Fruit fly (Drosophila melanogaster) whole organism, wandering third instar larva: Measurements from ENCODE around the gene CG43673.

Source experiments
- Hnf4 ChIP-seq: fragments of 200-800 bp; sonication (Bioruptor generic); optimal IDR thresholded peaks from 2 replicates; lab custom pipeline; 2016; ENCODE audit warnings: missing biosample characterization, mild to moderate bottlenecking, missing genetic modification characterization
- Hr78 ChIP-seq: fragments of >200 bp; optimal IDR thresholded peaks from 2 replicates; lab custom pipeline; 2017; ENCODE audit warnings: missing biosample characterization, missing genetic modification characterization
- Hr83 ChIP-seq: fragments of 200-300 bp; sonication (Bioruptor generic); optimal IDR thresholded peaks from 2 replicates; lab custom pipeline; 2016; ENCODE audit warnings: missing biosample characterization, mild to moderate bottlenecking, missing genetic modification characterization, moderate library complexity; ENCODE audit not compliant: poor library complexity, severe bottlenecking
- Myc ChIP-seq: fragments of >200 bp; optimal IDR thresholded peaks from 2 replicates; lab custom pipeline; 2017
- h ChIP-seq: fragments of 200-800 bp; sonication (Bioruptor generic); optimal IDR thresholded peaks from 3 replicates; lab custom pipeline; 2016; ENCODE audit warnings: missing biosample characterization, mild to moderate bottlenecking, missing genetic modification characterization
- pan ChIP-seq: fragments of >200 bp; optimal IDR thresholded peaks from 2 replicates; lab custom pipeline; 2017

DNA sequence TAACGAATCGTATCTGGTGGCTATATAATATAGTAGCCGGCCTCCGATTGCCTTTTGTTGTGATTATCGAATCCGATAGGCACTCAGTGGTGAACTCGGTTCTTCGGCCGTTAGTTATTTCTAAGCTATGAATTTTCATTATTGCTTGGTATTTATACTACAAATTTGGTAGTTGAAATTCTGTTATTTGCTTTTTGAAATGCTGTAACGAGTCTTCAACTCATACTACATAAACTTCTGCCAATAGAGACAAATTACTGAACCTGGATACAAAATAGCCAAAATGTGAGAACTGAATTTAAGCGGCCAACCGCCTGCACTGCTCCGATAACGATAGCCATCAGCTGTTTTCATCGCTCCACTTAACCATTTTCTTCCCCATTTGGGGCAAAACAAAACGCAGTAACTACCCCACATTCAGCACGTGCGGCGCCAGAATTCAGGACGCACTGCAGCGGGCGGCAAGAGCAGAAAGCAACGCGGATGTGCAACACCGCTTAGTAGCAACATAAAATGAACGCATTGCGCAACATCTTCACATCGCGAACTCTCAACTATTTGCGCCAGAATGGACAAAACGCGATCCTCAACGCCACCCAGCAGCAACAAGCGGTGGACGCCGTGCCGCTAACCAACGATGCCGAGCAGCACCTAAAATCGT, 39.9 kb upstream of the CG43673 start, which contains the start of the genes CG11679 and CG8206:
- TF ChIP-seq Hr83 (no peak), Myc (peak; percentile 97), Hr78 (no peak), pan (no peak), Hnf4 (GFP tag; lab: Kevin White, UChicago) (no peak), h (GFP tag; lab: Kevin White, UChicago) (peak; percentile 63)
